Fruit fly (Drosophila melanogaster): ENCODE results near the gene trh.
A peak's percentile ranks its signal among the peaks of the same experiment; 100 is the strongest.

The trh gene

DNA sequence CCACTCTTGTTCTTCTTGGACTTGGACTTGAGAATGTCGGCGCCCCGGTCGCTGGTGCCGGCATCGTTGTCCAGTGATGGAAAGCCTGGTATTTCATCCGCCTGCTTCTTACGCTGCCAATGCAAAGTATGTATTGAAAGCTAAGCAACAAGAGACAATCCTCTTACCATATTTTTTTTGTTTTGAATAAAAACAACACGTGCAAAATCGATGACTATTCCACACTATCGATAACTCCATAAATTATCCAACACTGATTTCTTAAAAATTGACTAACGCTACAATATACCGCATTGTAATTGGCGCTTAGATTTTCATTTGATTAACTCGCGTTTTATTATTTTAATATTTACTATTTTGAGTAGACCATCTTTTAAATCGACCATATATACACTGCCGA is 67.9 kb downstream of the trh start, which contains the start of gene CG32344 (continued):
- TF ChIP-seq CG18262 (tag; optimal IDR thresholded peaks at IDR 0.05) (no peak), CG13287 (GFP tag; IDR thresholded peaks at IDR 0.05; ENCODE audit: partially characterized antibody) (peak; percentile 81), CG17612 (GFP tag; IDR thresholded peaks at IDR 0.05) (no peak), Dref (GFP tag; IDR thresholded peaks at IDR 0.05) (peak; percentile 84), CG10274 (GFP tag; optimal IDR thresholded peaks at IDR 0.05) (no peak), CG4730 (GFP tag; IDR thresholded peaks at IDR 0.05) (no peak), tap (tag; optimal IDR thresholded peaks at IDR 0.05) (no peak), CG5953 (GFP tag; IDR thresholded peaks at IDR 0.05) (no peak), CG6272 (GFP tag; IDR thresholded peaks at IDR 0.05) (no peak), CrebB (tag; optimal IDR thresholded peaks at IDR 0.05) (no peak), stwl (tag; optimal IDR thresholded peaks at IDR 0.05) (peak; percentile 81), BtbVII (GFP tag; optimal IDR thresholded peaks at IDR 0.05) (no peak), salm (tag; optimal IDR thresholded peaks at IDR 0.05) (no peak), Scr (GFP tag; IDR thresholded peaks at IDR 0.05; ENCODE audit: partially characterized antibody) (peak; percentile 71), CG4328 (GFP tag; optimal IDR thresholded peaks at IDR 0.05) (no peak), HmgD (GFP tag; optimal IDR thresholded peaks at IDR 0.05) (no peak), Max (GFP tag; optimal IDR thresholded peaks at IDR 0.05) (peak; percentile 93), CG11085 (GFP tag; IDR thresholded peaks at IDR 0.05) (no peak), Atf6 (GFP tag; IDR thresholded peaks at IDR 0.05) (no peak), CG9817 (tag; optimal IDR thresholded peaks at IDR 0.05) (no peak), CG12104 (GFP tag; optimal IDR thresholded peaks at IDR 0.05) (no peak), zen2 (GFP tag; IDR thresholded peaks at IDR 0.05; ENCODE audit: partially characterized antibody) (peak; percentile 65; the same call in 2 of the 3 replicates), CG3163 (GFP tag; optimal IDR thresholded peaks at IDR 0.05) (no peak), HLH3B (GFP tag; IDR thresholded peaks at IDR 0.05) (no peak), Asciz (GFP tag; optimal IDR thresholded peaks at IDR 0.05) (no peak), lola (GFP tag; optimal IDR thresholded peaks at IDR 0.05) (no peak), dm (GFP tag; optimal IDR thresholded peaks at IDR 0.05) (peak; percentile 97), CG10147 (GFP tag; optimal IDR thresholded peaks at IDR 0.05) (no peak), CG34224 (GFP tag; IDR thresholded peaks at IDR 0.05; ENCODE audit: partially characterized antibody) (peak; percentile 69), Blimp-1 (GFP tag; optimal IDR thresholded peaks at IDR 0.05) (no peak), so (GFP tag; IDR thresholded peaks at IDR 0.05) (no peak), CG17802 (tag; optimal IDR thresholded peaks at IDR 0.05) (no peak), bbx (GFP tag; IDR thresholded peaks at IDR 0.05; ENCODE audit: partially characterized antibody) (peak; percentile 58; the same call in 1 of the 2 replicates), ash1 (GFP tag; optimal IDR thresholded peaks at IDR 0.05) (no peak), gcm (GFP tag; optimal IDR thresholded peaks at IDR 0.05) (no peak), Sox100B (GFP tag; optimal IDR thresholded peaks at IDR 0.05) (no peak), z (GFP tag; IDR thresholded peaks at IDR 0.05) (no peak), CG16863 (GFP tag; optimal IDR thresholded peaks at IDR 0.05) (no peak), CG42726 (GFP tag; IDR thresholded peaks at IDR 0.05; ENCODE audit: partially characterized antibody) (peak; percentile 36; the same call in 1 of the 2 replicates), CG4282 (GFP tag; optimal IDR thresholded peaks at IDR 0.05) (no peak), Dip2 (GFP tag; IDR thresholded peaks at IDR 0.05) (no peak), Poxn (GFP tag; IDR thresholded peaks at IDR 0.05) (no peak), sna (GFP tag; IDR thresholded peaks at IDR 0.05; ENCODE audit: partially characterized antibody) (peak; percentile 72), Deaf1 (tag; optimal IDR thresholded peaks at IDR 0.05) (no peak), CG11398 (GFP tag; optimal IDR thresholded peaks at IDR 0.05) (no peak), Sox102F (GFP tag; optimal IDR thresholded peaks at IDR 0.05) (no peak), CG9876 (GFP tag; optimal IDR thresholded peaks at IDR 0.05) (no peak), CG31441 (GFP tag; IDR thresholded peaks at IDR 0.05) (no peak), Chrac-16 (GFP tag; optimal IDR thresholded peaks at IDR 0.05) (no peak), CG3838 (GFP tag; optimal IDR thresholded peaks at IDR 0.05) (no peak), CG10979 (tag; optimal IDR thresholded peaks at IDR 0.05) (no peak)
